Worm (Caenorhabditis elegans) whole organism, late embryonic: ENCODE results near the gene soc-1.

Experiments
- ama-1 ChIP-seq: fragments of 150-350 bp; optimal IDR thresholded peaks from 2 replicates; lab custom pipeline; 2014
- ceh-14 ChIP-seq: sonication (generic microtip); optimal IDR thresholded peaks from 2 replicates; lab custom pipeline; 2016; ENCODE audit warnings: missing genotype, missing genetic modification characterization, missing compliant biosample characterization
- ceh-18 ChIP-seq: sonication (generic microtip); optimal IDR thresholded peaks from 2 replicates; lab custom pipeline; 2016; ENCODE audit warnings: missing genetic modification characterization, missing compliant biosample characterization
- ceh-9 ChIP-seq: sonication (generic microtip); optimal IDR thresholded peaks from 2 replicates; lab custom pipeline; 2016; ENCODE audit warnings: mild to moderate bottlenecking, missing genetic modification characterization, inconsistent platforms, missing compliant biosample characterization
- unc-86 ChIP-seq: sonication (generic microtip); optimal IDR thresholded peaks from 2 replicates; lab custom pipeline; 2016; ENCODE audit warnings: missing genetic modification characterization, missing compliant biosample characterization

- no peak for TF ChIP-seq ceh-14 (tag; lab: Kevin White, UChicago)
- no peak for TF ChIP-seq ceh-9 (tag; lab: Kevin White, UChicago)
- TF ChIP-seq ceh-18 (tag; lab: Kevin White, UChicago) = no peak
- TF ChIP-seq unc-86 (tag; lab: Kevin White, UChicago) = no peak
- TF ChIP-seq ama-1 = no peak
These were observed 48.9 kb downstream of the soc-1 start for ce11 chrV:4691657-4692056.
